Fruit fly (Drosophila melanogaster): ENCODE results near the gene Cpr67B.
A peak's percentile ranks its signal among the peaks of the same experiment; 100 is the strongest.

Cpr67B gene

dm6 chr3L:9383345-9384075, 21.1 kb upstream of the Cpr67B start, which contains the start of gene Hsp27 (continued):
- peak; percentile 99 for TF ChIP-seq CG14441 (GFP tag; IDR thresholded peaks at IDR 0.05)
- TF ChIP-seq ac (GFP tag; optimal IDR thresholded peaks at IDR 0.05) = peak; percentile 82
- peak; percentile 93 for TF ChIP-seq CG10431 (GFP tag; optimal IDR thresholded peaks at IDR 0.05)
- TF ChIP-seq Stat92E (GFP tag; optimal IDR thresholded peaks at IDR 0.05) = peak in 1 of 3 experiments; percentile 94
- TF ChIP-seq CG17912 (GFP tag; optimal IDR thresholded peaks at IDR 0.05) = peak; percentile 54
- TF ChIP-seq CG43689 (GFP tag; IDR thresholded peaks at IDR 0.05) = peak; percentile 95
- peak; percentile 95 for TF ChIP-seq cas (GFP tag; IDR thresholded peaks at IDR 0.05)
- peak; percentile 60 for TF ChIP-seq luna (GFP tag; optimal IDR thresholded peaks at IDR 0.05)
- peak; percentile 98 for TF ChIP-seq PHDP (tag; optimal IDR thresholded peaks at IDR 0.05)
- TF ChIP-seq CG11560 (tag; IDR thresholded peaks at IDR 0.05) = peak; percentile 88
- peak; percentile 89 for TF ChIP-seq twi (tag; optimal IDR thresholded peaks at IDR 0.05)
- peak; percentile 82 for TF ChIP-seq CkIIα-i1 (GFP tag; IDR thresholded peaks at IDR 0.05)
- TF ChIP-seq CG7987 (GFP tag; optimal IDR thresholded peaks at IDR 0.05) = peak; percentile 96
- peak; percentile 88 for TF ChIP-seq CG6765 (GFP tag; optimal IDR thresholded peaks at IDR 0.05)
- TF ChIP-seq kah (GFP tag; optimal IDR thresholded peaks at IDR 0.05) = peak; percentile 91
- peak; percentile 87 for TF ChIP-seq CG5180 (GFP tag; optimal IDR thresholded peaks at IDR 0.05)
- peak; percentile 98 for TF ChIP-seq Hr3 (GFP tag; optimal IDR thresholded peaks at IDR 0.05)
- peak; percentile 97 for TF ChIP-seq CG1233 (GFP tag; optimal IDR thresholded peaks at IDR 0.05)
- TF ChIP-seq ato (GFP tag; IDR thresholded peaks at IDR 0.05; ENCODE audit: partially characterized antibody) = no peak
- TF ChIP-seq CG15479 (GFP tag; optimal IDR thresholded peaks at IDR 0.05) = no peak
- peak; percentile 76 for TF ChIP-seq Myb (GFP tag; optimal IDR thresholded peaks at IDR 0.05)
- TF ChIP-seq Taf1 (GFP tag; IDR thresholded peaks at IDR 0.05) = peak; percentile 97
- peak; percentile 95 for TF ChIP-seq CG10959 (GFP tag; IDR thresholded peaks at IDR 0.05)
- TF ChIP-seq chif (GFP tag; optimal IDR thresholded peaks at IDR 0.05) = peak; percentile 88 to 92
- TF ChIP-seq ERR (GFP tag; optimal IDR thresholded peaks at IDR 0.05) = peak; percentile 89
- peak; percentile 97 for TF ChIP-seq CG1647 (GFP tag; optimal IDR thresholded peaks at IDR 0.05)
- TF ChIP-seq fd96Cb (tag; optimal IDR thresholded peaks at IDR 0.05) = peak; percentile 99
- TF ChIP-seq ash1 (GFP tag; optimal IDR thresholded peaks at IDR 0.05) = peak; percentile 78
- peak; percentile 99 for TF ChIP-seq CG4404 (GFP tag; IDR thresholded peaks at IDR 0.05)
- peak; percentile 98 for TF ChIP-seq CG1602 (GFP tag; optimal IDR thresholded peaks at IDR 0.05)
- TF ChIP-seq vvl (GFP tag; IDR thresholded peaks at IDR 0.05) = peak; percentile 99
- peak; percentile 93 for TF ChIP-seq tup (GFP tag; optimal IDR thresholded peaks at IDR 0.05)
- TF ChIP-seq Hand (GFP tag; optimal IDR thresholded peaks at IDR 0.05) = peak; percentile 92
- peak; percentile 83 for TF ChIP-seq Hmx (GFP tag; optimal IDR thresholded peaks at IDR 0.05)
- peak; percentile 99 for TF ChIP-seq ems (GFP tag; optimal IDR thresholded peaks at IDR 0.05)
- peak; percentile 99 for TF ChIP-seq CG34422 (GFP tag; IDR thresholded peaks at IDR 0.05)
- peak; percentile 86 for TF ChIP-seq Nf-YB (GFP tag; optimal IDR thresholded peaks at IDR 0.05)
- TF ChIP-seq kni (GFP tag; optimal IDR thresholded peaks at IDR 0.05) = no peak
- peak; percentile 95 for TF ChIP-seq dmrt11E (tag; optimal IDR thresholded peaks at IDR 0.05)
- peak; percentile 97 for TF ChIP-seq danr (GFP tag; IDR thresholded peaks at IDR 0.05)
- peak; percentile 97 for TF ChIP-seq Fer1 (GFP tag; optimal IDR thresholded peaks at IDR 0.05)
- peak; percentile 97 for TF ChIP-seq sens-2 (GFP tag; IDR thresholded peaks at IDR 0.05)
- peak; percentile 94 for TF ChIP-seq Bteb2 (GFP tag; optimal IDR thresholded peaks at IDR 0.05)
- no peak for TF ChIP-seq hbn (GFP tag; IDR thresholded peaks at IDR 0.05; ENCODE audit: partially characterized antibody)
- TF ChIP-seq lab (GFP tag; optimal IDR thresholded peaks at IDR 0.05) = peak; percentile 99
- peak; percentile 86 for TF ChIP-seq Deaf1 (tag; optimal IDR thresholded peaks at IDR 0.05)
- TF ChIP-seq inv (GFP tag; IDR thresholded peaks at IDR 0.05; ENCODE audit: partially characterized antibody) = no peak
- TF ChIP-seq CG10209 (GFP tag; optimal IDR thresholded peaks at IDR 0.05) = peak; percentile 98
- peak; percentile 74 for TF ChIP-seq CG10543 (GFP tag; optimal IDR thresholded peaks at IDR 0.05)
